Worm (Caenorhabditis elegans) whole organism, midembryonic: ENCODE measurements around the gene C16C8.14.

Experiments
- cog-1 ChIP-seq: sonication (generic microtip); optimal IDR thresholded peaks from 2 replicates; lab custom pipeline; 2016; ENCODE audit warnings: missing genetic modification characterization, missing compliant biosample characterization
- flt-1 ChIP-seq: fragments of 200-800 bp; sonication (Bioruptor generic); IDR thresholded peaks from 2 replicates; pipeline ENCODE4 v1.3.6; 2022; ENCODE audit warnings: missing genetic modification characterization, missing compliant biosample characterization
- klf-2 ChIP-seq: fragments of 200-800 bp; sonication (Bioruptor generic); conservative IDR thresholded peaks from 2 replicates; pipeline ENCODE4 v1.3.6; 2022; ENCODE audit warnings: missing genetic modification reagents, missing genetic modification characterization, missing compliant biosample characterization
- med-1 ChIP-seq: sonication (generic microtip); optimal IDR thresholded peaks from 2 replicates; lab custom pipeline; 2017; ENCODE audit warnings: missing genetic modification characterization, mild to moderate bottlenecking, missing compliant biosample characterization, antibody characterized with exemption, missing genetic modification reagents; ENCODE audit not compliant: insufficient read depth
- ref-1 ChIP-seq: fragments of 200-800 bp; sonication (Bioruptor generic); conservative IDR thresholded peaks from 2 replicates; pipeline ENCODE4 v1.3.6; 2022; ENCODE audit warnings: missing genetic modification reagents, missing genetic modification characterization, missing compliant biosample characterization
- tab-1 ChIP-seq: fragments of 200-800 bp; sonication (Bioruptor generic); IDR thresholded peaks from 2 replicates; pipeline ENCODE4 v1.3.6; 2022; ENCODE audit warnings: missing genetic modification characterization, missing compliant biosample characterization
- ztf-23 ChIP-seq: fragments of 200-800 bp; sonication (Bioruptor generic); IDR thresholded peaks from 2 replicates; pipeline ENCODE4 v1.3.6; 2022; ENCODE audit warnings: missing genetic modification reagents, missing genetic modification characterization, missing compliant biosample characterization

- no peak for TF ChIP-seq klf-2 (GFP tag; lab: Robert Waterston, UW)
- TF ChIP-seq cog-1 (tag; lab: Kevin White, UChicago), result no peak
- TF ChIP-seq tab-1 (GFP tag; lab: Robert Waterston, UW), result no peak
- TF ChIP-seq flt-1 (GFP tag; lab: Robert Waterston, UW), result no peak
- no peak for TF ChIP-seq ref-1 (GFP tag; lab: Robert Waterston, UW)
- TF ChIP-seq med-1 (GFP tag; lab: Kevin White, UChicago), result no peak
- TF ChIP-seq ztf-23 (GFP tag; lab: Robert Waterston, UW), result no peak
Observed at ce11 chrII:3438280-3438679, 11.3 kb upstream of the C16C8.14 start.
